Fruit fly (Drosophila melanogaster) whole organism, embryonic: Measurements from ENCODE around the gene armi.

Source experiments
- Ada2b ChIP-seq: fragments of 200-800 bp; sonication (Bioruptor generic); IDR thresholded peaks from 2 replicates; pipeline ENCODE4 v1.3.6; 2022; ENCODE audit warnings: missing biosample characterization, missing genetic modification characterization
- Atf6 ChIP-seq: fragments of 200-800 bp; sonication (Bioruptor generic); IDR thresholded peaks from 2 replicates; pipeline ENCODE4 v1.3.6; 2022; ENCODE audit warnings: missing biosample characterization, missing genetic modification characterization
- BtbVII ChIP-seq: fragments of 200-800 bp; sonication (Bioruptor generic); optimal IDR thresholded peaks from 3 replicates; lab custom pipeline; 2017; ENCODE audit warnings: missing biosample characterization, mild to moderate bottlenecking, missing genetic modification characterization
- Bteb2 ChIP-seq: fragments of 200-800 bp; sonication (Bioruptor generic); optimal IDR thresholded peaks from 2 replicates; lab custom pipeline; 2016; ENCODE audit warnings: missing biosample characterization, missing genetic modification characterization
- CG10321 ChIP-seq: fragments of 200-800 bp; sonication (Bioruptor generic); IDR thresholded peaks from 2 replicates; pipeline ENCODE4 v1.3.6; 2022; ENCODE audit warnings: missing biosample characterization, missing genetic modification characterization
- CG11504 ChIP-seq: fragments of 200-800 bp; sonication (Bioruptor generic); optimal IDR thresholded peaks from 3 replicates; lab custom pipeline; 2019; ENCODE audit warnings: missing biosample characterization, mild to moderate bottlenecking, missing genetic modification characterization, moderate library complexity
- CG12769 ChIP-seq: fragments of 200-800 bp; sonication (Bioruptor generic); optimal IDR thresholded peaks from 2 replicates; lab custom pipeline; 2019; ENCODE audit warnings: missing biosample characterization, mild to moderate bottlenecking, missing genetic modification characterization, moderate library complexity
- CG13123 ChIP-seq: fragments of 200-800 bp; sonication (Bioruptor generic); optimal IDR thresholded peaks from 2 replicates; lab custom pipeline; 2016; ENCODE audit warnings: missing biosample characterization, missing genetic modification characterization
- CG14860 ChIP-seq: fragments of 200-800 bp; sonication (Bioruptor generic); IDR thresholded peaks from 3 replicates; pipeline ENCODE4 v1.3.6; 2022; ENCODE audit warnings: missing biosample characterization, missing genetic modification characterization; ENCODE audit not compliant: partially characterized antibody
- CG1603 ChIP-seq: fragments of 200-800 bp; sonication (Bioruptor generic); optimal IDR thresholded peaks from 2 replicates; lab custom pipeline; 2019; ENCODE audit warnings: missing biosample characterization, mild to moderate bottlenecking, missing genetic modification characterization, moderate library complexity
- CG17829 ChIP-seq: fragments of 200-800 bp; optimal IDR thresholded peaks from 2 replicates; lab custom pipeline; 2019; ENCODE audit warnings: missing biosample characterization, mild to moderate bottlenecking, missing genetic modification characterization, moderate library complexity
- CG18262 ChIP-seq: fragments of 200-800 bp; optimal IDR thresholded peaks from 3 replicates; lab custom pipeline; 2019; ENCODE audit warnings: missing biosample characterization, mild to moderate bottlenecking, missing genetic modification characterization, moderate library complexity
- CG30020 ChIP-seq: fragments of 200-800 bp; optimal IDR thresholded peaks from 2 replicates; lab custom pipeline; 2019; ENCODE audit warnings: missing biosample characterization, mild to moderate bottlenecking, missing genetic modification characterization, moderate library complexity
- CG6654 ChIP-seq: fragments of 200-800 bp; sonication (Bioruptor generic); optimal IDR thresholded peaks from 2 replicates; lab custom pipeline; 2017; ENCODE audit warnings: missing biosample characterization, mild to moderate bottlenecking, missing genetic modification characterization
- CG6689 ChIP-seq: fragments of 200-800 bp; sonication (Bioruptor generic); IDR thresholded peaks from 2 replicates; pipeline ENCODE4 v1.3.6; 2022; ENCODE audit warnings: missing biosample characterization, missing genetic modification characterization
- CG7839 ChIP-seq: fragments of 200-800 bp; sonication (Bioruptor generic); optimal IDR thresholded peaks from 3 replicates; lab custom pipeline; 2018; ENCODE audit warnings: missing biosample characterization, mild to moderate bottlenecking, missing genetic modification characterization, moderate library complexity
- CG8089 ChIP-seq: fragments of 200-800 bp; sonication (Bioruptor generic); optimal IDR thresholded peaks from 3 replicates; lab custom pipeline; 2016; ENCODE audit warnings: missing biosample characterization, missing genetic modification characterization
- CG8290 ChIP-seq, 3 experiments: fragments of 200-800 bp; sonication (Bioruptor generic); optimal IDR thresholded peaks; 2 replicates each; lab custom pipeline; 2016 to 2019; ENCODE audit warnings: missing biosample characterization in 3 of 3, missing genetic modification characterization in 3 of 3, mild to moderate bottlenecking in 2 of 3, moderate library complexity in 1 of 3
- Drgx ChIP-seq: fragments of 200-800 bp; sonication (Bioruptor generic); IDR thresholded peaks from 2 replicates; pipeline ENCODE4 v1.3.6; 2022; ENCODE audit warnings: missing biosample characterization, missing genetic modification characterization
- Fer1 ChIP-seq: fragments of 200-800 bp; sonication (Bioruptor generic); optimal IDR thresholded peaks from 2 replicates; lab custom pipeline; 2017; ENCODE audit warnings: missing biosample characterization, mild to moderate bottlenecking, missing genetic modification characterization
- Hr51 ChIP-seq, 2 experiments: fragments of 200-800 bp; sonication (Bioruptor generic); optimal IDR thresholded peaks; 2 replicates in 1 of 2; 3 replicates in 1 of 2; lab custom pipeline; 2016 to 2018; ENCODE audit warnings: missing biosample characterization in 2 of 2, missing genetic modification characterization in 2 of 2, mild to moderate bottlenecking in 1 of 2, moderate library complexity in 1 of 2
- Hsf ChIP-seq: fragments of 200-800 bp; sonication (Bioruptor generic); optimal IDR thresholded peaks from 3 replicates; lab custom pipeline; 2016; ENCODE audit warnings: missing biosample characterization, missing genetic modification characterization
- Meics ChIP-seq: fragments of 200-800 bp; sonication (Bioruptor generic); optimal IDR thresholded peaks from 2 replicates; lab custom pipeline; 2017; ENCODE audit warnings: missing biosample characterization, mild to moderate bottlenecking, missing genetic modification characterization
- NK7.1 ChIP-seq: fragments of 200-800 bp; sonication (Bioruptor generic); optimal IDR thresholded peaks from 3 replicates; lab custom pipeline; 2016; ENCODE audit warnings: missing biosample characterization, missing genetic modification characterization
- Oli ChIP-seq: fragments of 200-800 bp; sonication (Bioruptor generic); optimal IDR thresholded peaks from 2 replicates; lab custom pipeline; 2018; ENCODE audit warnings: missing biosample characterization, mild to moderate bottlenecking, missing genetic modification characterization, moderate library complexity
- Six4 ChIP-seq: fragments of 200-800 bp; sonication (Bioruptor generic); optimal IDR thresholded peaks from 2 replicates; lab custom pipeline; 2016; ENCODE audit warnings: missing biosample characterization, missing genetic modification characterization
- Sox102F ChIP-seq: fragments of 200-800 bp; sonication (Bioruptor generic); optimal IDR thresholded peaks from 2 replicates; lab custom pipeline; 2018; ENCODE audit warnings: missing biosample characterization, mild to moderate bottlenecking, missing genetic modification characterization, moderate library complexity
- Xrp1 ChIP-seq: fragments of 200-800 bp; sonication (Bioruptor generic); IDR thresholded peaks from 2 replicates; pipeline ENCODE4 v1.3.6; 2022; ENCODE audit warnings: missing biosample characterization, missing genetic modification characterization
- abd-A ChIP-seq: fragments of 200-800 bp; sonication (Bioruptor generic); optimal IDR thresholded peaks from 3 replicates; lab custom pipeline; 2019; ENCODE audit warnings: missing biosample characterization, mild to moderate bottlenecking, missing genetic modification characterization, moderate library complexity
- aop ChIP-seq: fragments of 200-800 bp; sonication (Bioruptor generic); IDR thresholded peaks from 2 replicates; pipeline ENCODE4 v1.3.6; 2022; ENCODE audit warnings: missing biosample characterization, missing genetic modification characterization
- ato ChIP-seq: fragments of 200-800 bp; sonication (Bioruptor generic); IDR thresholded peaks from 2 replicates; pipeline ENCODE4 v1.3.6; 2022; ENCODE audit warnings: missing biosample characterization, missing genetic modification characterization; ENCODE audit not compliant: partially characterized antibody
- bcd ChIP-seq: fragments of 200-800 bp; sonication (Bioruptor generic); optimal IDR thresholded peaks from 2 replicates; lab custom pipeline; 2017; ENCODE audit warnings: missing biosample characterization, mild to moderate bottlenecking, missing genetic modification characterization
- dmrt11E ChIP-seq: fragments of 200-800 bp; sonication (Bioruptor generic); optimal IDR thresholded peaks from 3 replicates; lab custom pipeline; 2018; ENCODE audit warnings: missing biosample characterization, mild to moderate bottlenecking, missing genetic modification characterization, moderate library complexity
- dpn ChIP-seq, 2 experiments: fragments of 200-800 bp; sonication (Bioruptor generic); optimal IDR thresholded peaks; 3 replicates each; lab custom pipeline; 2016; ENCODE audit warnings: missing biosample characterization in 2 of 2, missing genetic modification characterization in 2 of 2
- emc ChIP-seq: fragments of 200-800 bp; sonication (Bioruptor generic); optimal IDR thresholded peaks from 2 replicates; lab custom pipeline; 2016; ENCODE audit warnings: missing biosample characterization, missing genetic modification characterization
- fd3F ChIP-seq: fragments of 200-800 bp; sonication (Bioruptor generic); optimal IDR thresholded peaks from 2 replicates; lab custom pipeline; 2018; ENCODE audit warnings: missing biosample characterization, mild to moderate bottlenecking, missing genetic modification characterization, moderate library complexity
- gem ChIP-seq: fragments of 200-800 bp; sonication (Bioruptor generic); optimal IDR thresholded peaks from 2 replicates; lab custom pipeline; 2019; ENCODE audit warnings: missing biosample characterization, mild to moderate bottlenecking, missing genetic modification characterization, moderate library complexity
- hkb ChIP-seq, 2 experiments: fragments of 200-800 bp in 1 of 2; fragments of >200 bp in 1 of 2; sonication (Bioruptor generic) in 1 of 2; IDR thresholded peaks in 1 of 2; optimal IDR thresholded peaks in 1 of 2; 2 replicates each; pipeline versions ENCODE4 v1.3.6 to Lab custom; 2017 to 2022; ENCODE audit warnings: missing biosample characterization in 1 of 2, missing genetic modification characterization in 1 of 2
- jing ChIP-seq: fragments of 200-800 bp; sonication (Bioruptor generic); optimal IDR thresholded peaks from 2 replicates; lab custom pipeline; 2018; ENCODE audit warnings: missing biosample characterization, mild to moderate bottlenecking, missing genetic modification characterization
- kni ChIP-seq: fragments of 200-800 bp; sonication (Bioruptor generic); optimal IDR thresholded peaks from 3 replicates; lab custom pipeline; 2017; ENCODE audit warnings: mild to moderate bottlenecking, missing biosample characterization, missing genetic modification reagents, missing genetic modification characterization
- nerfin-2 ChIP-seq: fragments of 200-800 bp; sonication (Bioruptor generic); IDR thresholded peaks from 2 replicates; pipeline ENCODE4 v1.3.6; 2022; ENCODE audit warnings: missing biosample characterization, missing genetic modification characterization; ENCODE audit not compliant: partially characterized antibody
- row ChIP-seq: fragments of 200-800 bp; sonication (Bioruptor generic); IDR thresholded peaks from 3 replicates; pipeline ENCODE4 v1.3.6; 2022; ENCODE audit warnings: missing biosample characterization, missing genetic modification characterization
- scrt ChIP-seq: fragments of 200-800 bp; sonication (Bioruptor generic); optimal IDR thresholded peaks from 2 replicates; lab custom pipeline; 2018; ENCODE audit warnings: missing biosample characterization, mild to moderate bottlenecking, missing genetic modification characterization, moderate library complexity
- sens ChIP-seq: fragments of 200-800 bp; sonication (Bioruptor generic); peaks from one replicate; lab custom pipeline; 2016; ENCODE audit warnings: missing biosample characterization, missing genetic modification characterization
- so ChIP-seq: fragments of 200-800 bp; sonication (Bioruptor generic); IDR thresholded peaks from 3 replicates; pipeline ENCODE4 v1.3.6; 2022; ENCODE audit warnings: missing biosample characterization, missing genetic modification characterization
- tgo ChIP-seq: fragments of 200-800 bp; sonication (Bioruptor generic); IDR thresholded peaks from 3 replicates; pipeline ENCODE4 v1.3.6; 2022; ENCODE audit warnings: missing biosample characterization, missing genetic modification characterization

Gene armi

dm6 chr3L:3485088-3485710 lies 24.1 kb downstream of the armi start (continued):
- TF ChIP-seq Fer1 (peak; percentile 5), tgo (GFP tag; lab: Robert Waterston, UW) (peak; percentile 48; the same call in 2 of the 3 replicates), CG6689 (GFP tag; lab: Robert Waterston, UW) (peak; percentile 44; the same call in 1 of the 2 replicates), CG11504 (tag; lab: Kevin White, UChicago) (peak; percentile 63), aop (no peak), CG18262 (tag; lab: Kevin White, UChicago) (peak; percentile 60), scrt (GFP tag; lab: Kevin White, UChicago) (no peak), CG17829 (tag; lab: Kevin White, UChicago) (peak; percentile 1), kni (no peak), emc (GFP tag; lab: Kevin White, UChicago) (no peak), CG8290 (GFP tag; optimal IDR thresholded peaks at IDR 0.05; lab: Kevin White, UChicago) (no peak), CG8290 (tag; optimal IDR thresholded peaks at IDR 0.05; lab: Kevin White, UChicago) (no peak), hkb (optimal IDR thresholded peaks at IDR 0.05; lab: Kevin White, UChicago) (no peak), hkb (GFP tag; IDR thresholded peaks at IDR 0.05; lab: Robert Waterston, UW) (0 out of 2 replicates have a peak, but pooled peaks have one; percentile 14), BtbVII (GFP tag; lab: Kevin White, UChicago) (no peak)

- no peak for TF ChIP-seq Six4 (GFP tag; lab: Kevin White, UChicago)
- TF ChIP-seq CG1603 (tag; lab: Kevin White, UChicago): peak; percentile 27
- peak; percentile 59 for TF ChIP-seq sens (GFP tag; lab: Kevin White, UChicago)
- TF ChIP-seq CG11504 (tag; lab: Kevin White, UChicago): peak; percentile 58
- TF ChIP-seq Bteb2 (GFP tag; lab: Kevin White, UChicago): peak; percentile 5
- TF ChIP-seq fd3F (GFP tag; lab: Kevin White, UChicago): no peak
- TF ChIP-seq Meics (GFP tag; lab: Kevin White, UChicago): peak; percentile 8
- TF ChIP-seq Oli: peak; percentile 47
- TF ChIP-seq Atf6 (GFP tag; lab: Robert Waterston, UW): 0 out of 2 replicates have a peak, but pooled peaks have one; percentile 24
- TF ChIP-seq CG30020 (tag; lab: Kevin White, UChicago): no peak
- TF ChIP-seq CG10321: no peak
- TF ChIP-seq dpn (GFP tag; optimal IDR thresholded peaks at IDR 0.05; lab: Kevin White, UChicago): peak; percentile 9 to 39
- TF ChIP-seq CG12769 (tag; lab: Kevin White, UChicago): peak; percentile 44
- no peak for TF ChIP-seq CG8089 (GFP tag; lab: Kevin White, UChicago)
- peak; percentile 6; the same call in 1 of the 2 replicates for TF ChIP-seq Xrp1 (GFP tag; lab: Robert Waterston, UW)
- peak; percentile 65 for TF ChIP-seq row (GFP tag; lab: Robert Waterston, UW)
- 0 out of 2 replicates have a peak, but pooled peaks have one; percentile 10 for TF ChIP-seq Drgx
- TF ChIP-seq gem (tag; lab: Kevin White, UChicago): peak; percentile 58
- no peak for TF ChIP-seq nerfin-2 (GFP tag; lab: Robert Waterston, UW)
- peak; percentile 33 for TF ChIP-seq Sox102F (GFP tag; lab: Kevin White, UChicago)
- TF ChIP-seq Hr51 (GFP tag; optimal IDR thresholded peaks at IDR 0.05; lab: Kevin White, UChicago): peak in 1 of 2 experiments; percentile 54
- peak; percentile 38 for TF ChIP-seq Fer1
- TF ChIP-seq dmrt11E (tag; lab: Kevin White, UChicago): no peak
- no peak for TF ChIP-seq CG13123 (GFP tag; lab: Kevin White, UChicago)
- TF ChIP-seq bcd: peak; percentile 21
- no peak for TF ChIP-seq CG14860 (GFP tag; lab: Robert Waterston, UW)
- peak; percentile 52; the same call in 1 of the 2 replicates for TF ChIP-seq Ada2b
- TF ChIP-seq jing (GFP tag; lab: Kevin White, UChicago): no peak
- TF ChIP-seq CG7839: peak; percentile 50
- no peak for TF ChIP-seq Hsf (GFP tag; lab: Kevin White, UChicago)
- no peak for TF ChIP-seq CG6654 (GFP tag; lab: Kevin White, UChicago)
- no peak for TF ChIP-seq ato (GFP tag; lab: Robert Waterston, UW)
- TF ChIP-seq NK7.1 (GFP tag; lab: Kevin White, UChicago): no peak
- TF ChIP-seq abd-A (tag; lab: Kevin White, UChicago): peak; percentile 11
- no peak for TF ChIP-seq so (GFP tag; lab: Robert Waterston, UW)
These were observed 31.1 kb downstream of the armi start for dm6 chr3L:3492116-3492747.
